Worm (Caenorhabditis elegans) whole organism, young adult: ENCODE data around the gene C02F5.5.

Experiments
- F22D6.2 ChIP-seq: sonication (generic microtip); optimal IDR thresholded peaks from 2 replicates; lab custom pipeline; 2016; ENCODE audit warnings: mild to moderate bottlenecking, missing genetic modification characterization, missing compliant biosample characterization
- F33H1.4 ChIP-seq: fragments of 200-800 bp; sonication (Bioruptor generic); IDR thresholded peaks from 2 replicates; pipeline ENCODE4 v1.3.6; 2022; ENCODE audit warnings: missing genetic modification reagents, missing genetic modification characterization, missing compliant biosample characterization
- F57C9.4 ChIP-seq: sonication (generic microtip); optimal IDR thresholded peaks from 2 replicates; lab custom pipeline; 2017; ENCODE audit warnings: mild to moderate bottlenecking, missing genetic modification characterization, missing compliant biosample characterization
- K12H6.12 ChIP-seq: fragments of 200-800 bp; sonication (Bioruptor generic); optimal IDR thresholded peaks from 2 replicates; lab custom pipeline; 2018; ENCODE audit warnings: mild to moderate bottlenecking, missing genetic modification characterization, missing compliant biosample characterization
- Y67H2A.10 ChIP-seq: fragments of 200-800 bp; sonication (Bioruptor generic); conservative IDR thresholded peaks from 2 replicates; pipeline ENCODE4 v1.3.6; 2022; ENCODE audit warnings: missing genetic modification reagents, missing genetic modification characterization, missing compliant biosample characterization
- ZK185.1 ChIP-seq: sonication (generic microtip); optimal IDR thresholded peaks from 2 replicates; lab custom pipeline; 2016; ENCODE audit warnings: mild to moderate bottlenecking, missing genetic modification characterization, missing compliant biosample characterization; ENCODE audit not compliant: poor library complexity, severe bottlenecking
- atf-7 ChIP-seq: sonication (generic microtip); optimal IDR thresholded peaks from 2 replicates; lab custom pipeline; 2017; ENCODE audit warnings: mild to moderate bottlenecking, missing genetic modification characterization, missing compliant biosample characterization
- athp-1 ChIP-seq: sonication (generic microtip); optimal IDR thresholded peaks from 2 replicates; lab custom pipeline; 2017; ENCODE audit warnings: mild to moderate bottlenecking, missing genetic modification characterization, missing compliant biosample characterization
- attf-3 ChIP-seq: fragments of 200-800 bp; sonication (Bioruptor generic); conservative IDR thresholded peaks from 2 replicates; pipeline ENCODE4 v1.3.6; 2022; ENCODE audit warnings: missing genetic modification reagents, missing genetic modification characterization, missing compliant biosample characterization
- bed-1 ChIP-seq: fragments of 200-800 bp; sonication (Bioruptor generic); IDR thresholded peaks from 2 replicates; pipeline ENCODE4 v1.3.6; 2022; ENCODE audit warnings: missing genetic modification reagents, missing genetic modification characterization, missing compliant biosample characterization
- bed-2 ChIP-seq: fragments of 200-800 bp; sonication (Bioruptor generic); IDR thresholded peaks from 2 replicates; pipeline ENCODE4 v1.3.6; 2022; ENCODE audit warnings: missing genetic modification reagents, missing genetic modification characterization, missing compliant biosample characterization
- ceh-91 ChIP-seq: fragments of 200-800 bp; sonication (Bioruptor generic); IDR thresholded peaks from 2 replicates; pipeline ENCODE4 v1.3.6; 2022; ENCODE audit warnings: missing genetic modification reagents, missing genetic modification characterization, missing compliant biosample characterization
- chd-7 ChIP-seq: sonication (generic microtip); optimal IDR thresholded peaks from 2 replicates; lab custom pipeline; 2016; ENCODE audit warnings: mild to moderate bottlenecking, missing genetic modification characterization, moderate library complexity, missing compliant biosample characterization
- dpff-1 ChIP-seq: sonication (generic microtip); optimal IDR thresholded peaks from 2 replicates; lab custom pipeline; 2017; ENCODE audit warnings: mild to moderate bottlenecking, missing genetic modification characterization, missing compliant biosample characterization
- egl-18 ChIP-seq: fragments of 200-800 bp; sonication (Bioruptor generic); IDR thresholded peaks from 2 replicates; pipeline ENCODE4 v1.3.6; 2022; ENCODE audit warnings: missing genetic modification reagents, missing genetic modification characterization, missing compliant biosample characterization
- egrh-3 ChIP-seq: fragments of 200-800 bp; sonication (Bioruptor generic); IDR thresholded peaks from 2 replicates; pipeline ENCODE4 v1.3.6; 2022; ENCODE audit warnings: missing genetic modification reagents, missing genetic modification characterization, missing compliant biosample characterization
- ets-4 ChIP-seq: fragments of 200-800 bp; sonication (Bioruptor generic); optimal IDR thresholded peaks from 2 replicates; lab custom pipeline; 2018; ENCODE audit warnings: mild to moderate bottlenecking, missing genetic modification characterization, missing compliant biosample characterization
- let-607 ChIP-seq, 2 experiments: fragments of 200-800 bp in 1 of 2; sonication (Bioruptor generic) in 1 of 2; sonication (generic microtip) in 1 of 2; optimal IDR thresholded peaks; 2 replicates each; lab custom pipeline; 2016 to 2018; ENCODE audit warnings: mild to moderate bottlenecking in 2 of 2, missing compliant biosample characterization in 2 of 2, missing genetic modification characterization in 2 of 2, moderate library complexity in 2 of 2, missing genotype in 1 of 2
- lin-26 ChIP-seq: fragments of 200-800 bp; sonication (Bioruptor generic); IDR thresholded peaks from 2 replicates; pipeline ENCODE4 v1.3.6; 2022; ENCODE audit warnings: missing genetic modification reagents, missing genetic modification characterization, missing compliant biosample characterization
- lin-54 ChIP-seq: fragments of 200-800 bp; sonication (Bioruptor generic); optimal IDR thresholded peaks from 2 replicates; lab custom pipeline; 2018; ENCODE audit warnings: mild to moderate bottlenecking, missing genetic modification characterization, missing compliant biosample characterization
- madf-6 ChIP-seq: fragments of 200-800 bp; sonication (Bioruptor generic); IDR thresholded peaks from 2 replicates; pipeline ENCODE4 v1.3.6; 2022; ENCODE audit warnings: missing genetic modification reagents, missing genetic modification characterization, missing compliant biosample characterization
- mcd-1 ChIP-seq: fragments of 200-800 bp; sonication (Bioruptor generic); IDR thresholded peaks from 2 replicates; pipeline ENCODE4 v1.3.6; 2022; ENCODE audit warnings: missing genetic modification reagents, missing genetic modification characterization, missing compliant biosample characterization
- nhr-80 ChIP-seq: sonication (generic microtip); optimal IDR thresholded peaks from 2 replicates; lab custom pipeline; 2016; ENCODE audit warnings: missing genetic modification characterization, missing compliant biosample characterization
- nhr-90 ChIP-seq: sonication (generic microtip); optimal IDR thresholded peaks from 2 replicates; lab custom pipeline; 2016; ENCODE audit warnings: missing genotype, mild to moderate bottlenecking, missing genetic modification characterization, missing compliant biosample characterization
- pbrm-1 ChIP-seq: fragments of 200-800 bp; sonication (Bioruptor generic); IDR thresholded peaks from 2 replicates; pipeline ENCODE4 v1.3.6; 2022; ENCODE audit warnings: missing genetic modification reagents, missing genetic modification characterization, missing compliant biosample characterization
- pha-4 ChIP-seq: fragments of 150-350 bp; sonication (generic microtip); optimal IDR thresholded peaks from 2 replicates; lab custom pipeline; 2014; ENCODE audit warnings: missing biosample characterization, missing genetic modification reagents, missing genetic modification characterization
- rcor-1 ChIP-seq: fragments of 200-800 bp; sonication (Bioruptor generic); IDR thresholded peaks from 2 replicates; pipeline ENCODE4 v1.3.6; 2022; ENCODE audit warnings: missing genetic modification reagents, missing genetic modification characterization, missing compliant biosample characterization
- snpc-1.3 ChIP-seq: sonication (generic microtip); optimal IDR thresholded peaks from 2 replicates; lab custom pipeline; 2017; ENCODE audit warnings: missing genetic modification characterization, mild to moderate bottlenecking, missing compliant biosample characterization, antibody characterized with exemption, moderate library complexity, missing genotype, missing genetic modification reagents; ENCODE audit not compliant: insufficient read depth
- snpc-3.4 ChIP-seq: sonication (generic microtip); optimal IDR thresholded peaks from 2 replicates; lab custom pipeline; 2017; ENCODE audit warnings: missing genetic modification characterization, mild to moderate bottlenecking, missing compliant biosample characterization, antibody characterized with exemption, moderate library complexity, missing genotype, missing genetic modification reagents
- snpc-4 ChIP-seq, 5 experiments: fragments of 150-350 bp in 1 of 5; sonication (generic microtip) in 4 of 5; optimal IDR thresholded peaks; 2 replicates each; lab custom pipeline; 2014 to 2018; ENCODE audit warnings: missing genetic modification characterization in 5 of 5, missing biosample characterization in 3 of 5, antibody characterized with exemption in 2 of 5, mild to moderate bottlenecking in 2 of 5, missing compliant biosample characterization in 2 of 5, missing genotype in 2 of 5, moderate library complexity in 2 of 5, missing genetic modification reagents in 1 of 5
- somi-1 ChIP-seq: fragments of 200-800 bp; sonication (Bioruptor generic); optimal IDR thresholded peaks from 2 replicates; lab custom pipeline; 2018; ENCODE audit warnings: mild to moderate bottlenecking, missing genetic modification characterization, missing compliant biosample characterization
- tlf-1 ChIP-seq: fragments of 200-800 bp; sonication (Bioruptor generic); optimal IDR thresholded peaks from 2 replicates; lab custom pipeline; 2018; ENCODE audit warnings: mild to moderate bottlenecking, missing genetic modification characterization, missing compliant biosample characterization
- unc-130 ChIP-seq: sonication (generic microtip); optimal IDR thresholded peaks from 2 replicates; lab custom pipeline; 2016; ENCODE audit warnings: missing genetic modification reagents, missing genetic modification characterization, missing compliant biosample characterization
- zfh-2 ChIP-seq: fragments of 200-800 bp; sonication (Bioruptor generic); conservative IDR thresholded peaks from 2 replicates; pipeline ENCODE4 v1.3.6; 2022; ENCODE audit warnings: missing genetic modification reagents, missing genetic modification characterization, missing compliant biosample characterization
- ztf-22 ChIP-seq: fragments of 200-800 bp; sonication (Bioruptor generic); optimal IDR thresholded peaks from 2 replicates; lab custom pipeline; 2018; ENCODE audit warnings: mild to moderate bottlenecking, missing genetic modification characterization, moderate library complexity, missing compliant biosample characterization
- ztf-3 ChIP-seq: fragments of 200-800 bp; sonication (Bioruptor generic); optimal IDR thresholded peaks from 2 replicates; lab custom pipeline; 2018; ENCODE audit warnings: mild to moderate bottlenecking, missing genetic modification characterization, missing compliant biosample characterization

The C02F5.5 gene

DNA sequence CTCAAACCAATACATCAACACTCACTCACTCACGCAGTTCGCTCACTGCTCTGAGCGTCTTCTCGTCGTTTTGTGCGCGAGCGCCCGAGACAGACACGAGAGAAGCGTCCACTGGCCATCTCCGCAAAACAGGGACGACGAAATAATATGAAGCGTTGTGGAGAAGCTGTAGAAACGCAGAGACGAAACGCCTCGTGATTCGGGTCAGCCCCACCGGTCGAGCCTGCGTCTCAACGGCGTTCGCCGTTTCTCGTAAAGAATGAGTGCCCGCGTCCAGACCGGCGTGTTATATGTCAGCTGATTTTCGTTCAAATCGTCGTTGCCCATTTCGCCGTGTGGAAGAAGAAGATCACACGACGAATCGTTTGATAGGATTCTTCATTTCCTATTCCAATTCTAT is 8.5 kb upstream of the C02F5.5 start, which contains the start of gene fbxl-1 (continued):
- peak; percentile 27; the same call in 1 of the 2 replicates for TF ChIP-seq madf-6 (GFP tag; lab: Robert Waterston, UW)
- TF ChIP-seq K12H6.12 = peak; percentile 86
- TF ChIP-seq snpc-1.3 = no peak
- no peak for TF ChIP-seq dpff-1 (tag; lab: Kevin White, UChicago)
- 0 out of 2 replicates have a peak, but pooled peaks have one; percentile 30 for TF ChIP-seq ceh-91 (GFP tag; lab: Robert Waterston, UW)
- peak; percentile 42; the same call in 1 of the 2 replicates for TF ChIP-seq rcor-1
- peak; percentile 35 for TF ChIP-seq ztf-22
- no peak for TF ChIP-seq snpc-4 (GFP tag; optimal IDR thresholded peaks at IDR 0.05; lab: Kevin White, UChicago)
- peak; percentile 19 to 56 (median 26) for TF ChIP-seq snpc-4 (tag; optimal IDR thresholded peaks at IDR 0.05; lab: Kevin White, UChicago)
- TF ChIP-seq F22D6.2 = peak; percentile 29
- TF ChIP-seq somi-1 (GFP tag; lab: Kevin White, UChicago) = peak; percentile 63
- TF ChIP-seq tlf-1 (GFP tag; lab: Kevin White, UChicago) = peak; percentile 25
- peak; percentile 85 for TF ChIP-seq nhr-80
- TF ChIP-seq ztf-3 (GFP tag; lab: Kevin White, UChicago) = no peak
- peak; percentile 16 for TF ChIP-seq atf-7 (tag; lab: Kevin White, UChicago)
- TF ChIP-seq Y67H2A.10 = peak; percentile 44; the same call in 1 of the 2 replicates
- TF ChIP-seq bed-1 (GFP tag; lab: Robert Waterston, UW) = no peak
- no peak for TF ChIP-seq F57C9.4 (tag; lab: Kevin White, UChicago)
- peak; percentile 32 for TF ChIP-seq pha-4
- peak; percentile 98 for TF ChIP-seq zfh-2
- peak; percentile 41 for TF ChIP-seq ZK185.1
- peak; percentile 16; the same call in 1 of the 2 replicates for TF ChIP-seq F33H1.4
- peak; percentile 72 for TF ChIP-seq mcd-1 (GFP tag; lab: Robert Waterston, UW)
- peak; percentile 35; the same call in 1 of the 2 replicates for TF ChIP-seq egrh-3 (GFP tag; lab: Robert Waterston, UW)
- peak; percentile 79 for TF ChIP-seq chd-7 (tag; lab: Kevin White, UChicago)
- peak; percentile 68; the same call in 1 of the 2 replicates for TF ChIP-seq lin-26
- TF ChIP-seq unc-130 = no peak
- TF ChIP-seq lin-54 (GFP tag; lab: Kevin White, UChicago) = peak; percentile 55
- no peak for TF ChIP-seq bed-2 (GFP tag; lab: Robert Waterston, UW)
- peak in 1 of 2 experiments; percentile 43 for TF ChIP-seq let-607 (tag; optimal IDR thresholded peaks at IDR 0.05; lab: Kevin White, UChicago)
- peak; percentile 47 for TF ChIP-seq nhr-90 (tag; lab: Kevin White, UChicago)
- peak; percentile 76 for TF ChIP-seq attf-3 (GFP tag; lab: Robert Waterston, UW)
- peak; percentile 65 for TF ChIP-seq ets-4 (GFP tag; lab: Kevin White, UChicago)
- peak; percentile 65 for TF ChIP-seq athp-1 (tag; lab: Kevin White, UChicago)
- TF ChIP-seq, all 124 proteins: peak for 47

DNA sequence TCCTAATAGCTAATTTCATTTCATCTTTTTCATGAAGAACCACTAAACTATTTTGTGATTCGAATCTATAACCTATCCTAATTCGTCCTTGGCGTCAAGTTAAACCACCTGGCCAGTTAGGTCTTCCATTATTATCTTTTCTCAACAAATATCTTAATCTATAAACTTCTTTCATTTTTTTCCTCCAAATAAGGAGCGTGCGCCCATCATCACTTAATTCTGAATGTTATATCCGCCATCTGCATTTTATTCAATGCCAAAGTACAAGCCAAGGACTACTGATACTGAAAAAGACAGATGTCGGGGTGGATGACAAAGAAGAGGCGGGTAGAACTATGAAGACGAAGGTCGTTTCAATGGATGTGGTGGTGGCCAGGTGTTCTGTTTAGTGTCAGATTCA is 7.1 kb upstream of the C02F5.5 start:
- TF ChIP-seq nhr-90 (tag; lab: Kevin White, UChicago) (no peak), snpc-3.4 (no peak), egl-18 (GFP tag; lab: Robert Waterston, UW) (no peak), pbrm-1 (GFP tag; lab: Robert Waterston, UW) (0 out of 2 replicates have a peak, but pooled peaks have one; percentile 8), somi-1 (GFP tag; lab: Kevin White, UChicago) (no peak)
